Fruit fly (Drosophila melanogaster): ENCODE results near the gene CG10646.
A peak's percentile ranks its signal among the peaks of the same experiment; 100 is the strongest.

The CG10646 gene

DNA sequence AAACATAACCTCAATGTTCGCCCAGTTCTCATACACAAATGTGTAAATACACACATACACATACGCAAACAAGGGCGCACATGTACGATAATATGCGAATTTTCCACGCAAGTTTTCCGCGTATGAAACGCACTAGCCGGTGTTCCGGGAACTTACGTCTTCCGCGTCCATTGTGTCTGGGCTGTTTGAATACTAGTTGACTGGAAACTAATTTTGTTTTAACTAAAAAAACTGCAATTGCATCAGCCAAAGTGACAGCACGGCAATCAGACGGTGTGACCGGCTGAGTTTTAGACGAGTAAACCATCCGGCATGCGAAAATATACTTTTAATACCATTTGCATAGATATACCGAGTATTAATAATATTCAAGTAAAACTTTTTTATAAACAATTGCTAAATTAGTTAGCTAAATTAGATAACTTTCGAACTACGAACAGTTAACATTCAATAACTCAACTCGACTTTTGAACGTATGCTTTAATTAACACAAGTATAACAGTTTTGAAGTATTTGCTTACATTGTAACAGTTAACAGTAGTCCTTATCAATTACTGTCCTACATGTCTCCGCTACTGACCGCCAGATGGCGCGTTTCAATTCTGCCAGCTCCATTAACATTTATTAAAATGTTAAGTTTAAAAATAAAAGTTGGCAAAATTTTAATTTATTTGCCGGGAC, 22.9 kb upstream of the CG10646 start, which contains the start of gene eIF2beta (continued):
- TF ChIP-seq Hmx (GFP tag; optimal IDR thresholded peaks at IDR 0.05) (no peak), esg (GFP tag; conservative IDR thresholded peaks at IDR 0.05) (no peak), CG4404 (GFP tag; IDR thresholded peaks at IDR 0.05) (no peak), dati (GFP tag; IDR thresholded peaks at IDR 0.05) (no peak), twi (tag; optimal IDR thresholded peaks at IDR 0.05) (no peak), NFAT (GFP tag; IDR thresholded peaks at IDR 0.05) (no peak), CG3838 (GFP tag; optimal IDR thresholded peaks at IDR 0.05) (no peak), pzg (GFP tag; optimal IDR thresholded peaks at IDR 0.05) (peak; percentile 75), nerfin-1 (tag; optimal IDR thresholded peaks at IDR 0.05) (peak; percentile 33), gsb (GFP tag; IDR thresholded peaks at IDR 0.05) (no peak), Oaz (GFP tag; IDR thresholded peaks at IDR 0.05) (no peak), CG12769 (tag; optimal IDR thresholded peaks at IDR 0.05) (no peak), Gsc (GFP tag; IDR thresholded peaks at IDR 0.05) (no peak), Aef1 (GFP tag; IDR thresholded peaks at IDR 0.05) (no peak), PHDP (tag; optimal IDR thresholded peaks at IDR 0.05) (peak; percentile 45), tna (GFP tag; IDR thresholded peaks at IDR 0.05; ENCODE audit: partially characterized antibody) (no peak), C15 (GFP tag; IDR thresholded peaks at IDR 0.05) (no peak), ro (GFP tag; IDR thresholded peaks at IDR 0.05) (no peak), CG11695 (GFP tag; IDR thresholded peaks at IDR 0.05) (no peak), CG30431 (GFP tag; optimal IDR thresholded peaks at IDR 0.05) (no peak), run (tag; optimal IDR thresholded peaks at IDR 0.05) (no peak), Usf (GFP tag; optimal IDR thresholded peaks at IDR 0.05) (no peak), CG16813 (GFP tag; IDR thresholded peaks at IDR 0.05; ENCODE audit: partially characterized antibody) (no peak), CG17361 (GFP tag; IDR thresholded peaks at IDR 0.05) (peak; percentile 39; the same call in 1 of the 3 replicates), CG4707 (GFP tag; optimal IDR thresholded peaks at IDR 0.05) (peak; percentile 70), CG18011 (GFP tag; optimal IDR thresholded peaks at IDR 0.05) (no peak), caup (GFP tag; optimal IDR thresholded peaks at IDR 0.05; ENCODE audit: severe bottlenecking) (peak; percentile 16), CG13424 (tag; optimal IDR thresholded peaks at IDR 0.05) (peak; percentile 37), row (GFP tag; IDR thresholded peaks at IDR 0.05) (no peak), dm (GFP tag; optimal IDR thresholded peaks at IDR 0.05) (peak; percentile 84), luna (GFP tag; optimal IDR thresholded peaks at IDR 0.05) (no peak), CG7839 (tag; optimal IDR thresholded peaks at IDR 0.05) (peak; percentile 39), pita (GFP tag; optimal IDR thresholded peaks at IDR 0.05) (no peak), Bdp1 (GFP tag; optimal IDR thresholded peaks at IDR 0.05) (no peak), CG10565 (GFP tag; optimal IDR thresholded peaks at IDR 0.05) (no peak), Med (GFP tag) (peak; percentile 92), ab (GFP tag; optimal IDR thresholded peaks at IDR 0.05) (no peak), sc (optimal IDR thresholded peaks at IDR 0.05) (no peak), sc (GFP tag; optimal IDR thresholded peaks at IDR 0.05) (no peak), lmd (GFP tag; IDR thresholded peaks at IDR 0.05) (no peak), CG3847 (GFP tag; IDR thresholded peaks at IDR 0.05) (no peak), CG4360 (GFP tag; IDR thresholded peaks at IDR 0.05) (no peak), Pdp1 (GFP tag; optimal IDR thresholded peaks at IDR 0.05) (peak in 1 of 2 experiments; percentile 53), CG8388 (GFP tag; optimal IDR thresholded peaks at IDR 0.05) (no peak), Sin3A (optimal IDR thresholded peaks at IDR 0.05) (peak; percentile 55), CG13624 (GFP tag; optimal IDR thresholded peaks at IDR 0.05) (peak; percentile 6), CG7786 (GFP tag; optimal IDR thresholded peaks at IDR 0.05) (no peak), mirr (GFP tag; optimal IDR thresholded peaks at IDR 0.05) (peak; percentile 61)
